Worm (Caenorhabditis elegans) whole organism, L2 larva: ENCODE measurements around the gene rcd-1.

Experiments
- C34F6.9 ChIP-seq: fragments of 150-350 bp; optimal IDR thresholded peaks from 2 replicates; lab custom pipeline; 2014; ENCODE audit warnings: missing biosample characterization, missing genetic modification characterization
- R02D3.7 ChIP-seq: fragments of 150-350 bp; optimal IDR thresholded peaks from 2 replicates; lab custom pipeline; 2014; ENCODE audit warnings: missing biosample characterization, missing genetic modification characterization
- ceh-82 ChIP-seq: fragments of 150-350 bp; optimal IDR thresholded peaks from 2 replicates; lab custom pipeline; 2014; ENCODE audit warnings: missing biosample characterization, missing genetic modification characterization
- egl-27 ChIP-seq: sonication (generic microtip); optimal IDR thresholded peaks from 3 replicates; lab custom pipeline; 2017; ENCODE audit warnings: missing biosample characterization, missing genetic modification reagents, missing genetic modification characterization
- fos-1 ChIP-seq: fragments of 150-350 bp; optimal IDR thresholded peaks from 2 replicates; lab custom pipeline; 2014; ENCODE audit warnings: missing biosample characterization, missing genetic modification characterization
- lin-11 ChIP-seq: fragments of 150-350 bp; sonication (generic microtip); optimal IDR thresholded peaks from 2 replicates; lab custom pipeline; 2014; ENCODE audit warnings: missing biosample characterization, missing genetic modification characterization, inconsistent platforms, mixed read lengths
- lin-39 ChIP-seq: fragments of 150-350 bp; optimal IDR thresholded peaks from 2 replicates; lab custom pipeline; 2014; ENCODE audit warnings: missing biosample characterization, missing genetic modification reagents, missing genetic modification characterization
- lsy-2 ChIP-seq, 2 experiments: fragments of 150-350 bp in 1 of 2; sonication (generic microtip) in 1 of 2; optimal IDR thresholded peaks; 2 replicates each; lab custom pipeline; 2014 to 2017; ENCODE audit warnings: missing biosample characterization in 2 of 2, missing genetic modification characterization in 2 of 2
- mbf-1 ChIP-seq: sonication (generic microtip); optimal IDR thresholded peaks from 2 replicates; lab custom pipeline; 2017; ENCODE audit warnings: missing biosample characterization, missing genetic modification characterization
- nhr-129 ChIP-seq: fragments of 150-350 bp; optimal IDR thresholded peaks from 2 replicates; lab custom pipeline; 2014; ENCODE audit warnings: missing biosample characterization, missing genetic modification characterization
- peb-1 ChIP-seq: fragments of 150-350 bp; optimal IDR thresholded peaks from 2 replicates; lab custom pipeline; 2014; ENCODE audit warnings: missing biosample characterization, missing genetic modification characterization
- ztf-11 ChIP-seq: sonication (generic microtip); optimal IDR thresholded peaks from 2 replicates; lab custom pipeline; 2017; ENCODE audit warnings: missing biosample characterization, missing genetic modification characterization

DNA sequence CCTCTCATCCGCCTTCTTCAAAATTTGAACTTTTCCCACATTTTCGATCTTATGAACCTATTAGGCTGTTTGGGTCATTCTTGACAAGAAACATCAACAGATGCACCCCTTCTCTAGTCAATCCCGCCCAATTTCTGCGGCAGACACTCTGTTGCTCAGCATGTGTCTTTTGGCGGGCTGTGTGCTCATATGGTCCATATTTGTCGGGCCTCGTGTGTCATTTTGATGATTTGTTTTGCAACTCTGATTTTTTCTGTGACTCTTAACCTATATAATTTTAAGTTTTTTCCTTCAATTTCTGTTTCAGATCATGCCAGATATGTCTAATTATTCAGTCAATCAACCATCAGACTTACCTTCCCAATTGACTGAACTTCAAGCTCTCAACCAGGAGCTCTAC is 33.5 kb downstream of the rcd-1 start, which contains the start of gene T24E12.13:
- no peak for TF ChIP-seq ztf-11 (tag; lab: Kevin White, UChicago)
- no peak for TF ChIP-seq mbf-1 (tag; lab: Kevin White, UChicago)
- no peak for TF ChIP-seq lin-39 (tag; lab: Kevin White, UChicago)
- no peak for TF ChIP-seq nhr-129 (tag; lab: Kevin White, UChicago)
- TF ChIP-seq lin-11 (tag; lab: Kevin White, UChicago): no peak
- no peak for TF ChIP-seq fos-1 (tag; lab: Kevin White, UChicago)
- TF ChIP-seq C34F6.9 (tag; lab: Kevin White, UChicago): no peak
- no peak for TF ChIP-seq egl-27 (tag; lab: Kevin White, UChicago)
- no peak for TF ChIP-seq ceh-82 (tag; lab: Kevin White, UChicago)
- TF ChIP-seq lsy-2 (tag; optimal IDR thresholded peaks at IDR 0.05; lab: Kevin White, UChicago): no peak
- no peak for TF ChIP-seq peb-1 (tag; lab: Kevin White, UChicago)
- no peak for TF ChIP-seq R02D3.7 (tag; lab: Kevin White, UChicago)
